Fruit fly (Drosophila melanogaster): ENCODE results near the gene Cf2.
A peak's percentile ranks its signal among the peaks of the same experiment; 100 is the strongest.

The Cf2 gene

dm6 chr2L:4891914-4892469 is 9.1 kb upstream of the Cf2 start, which contains the start of gene CG3036:
TSS of gene CG3036 (plus strand) at chr2L:4892112.
- no peak for TF ChIP-seq noc (tag; optimal IDR thresholded peaks at IDR 0.05)

dm6 chr2L:4889451-4890045 is 6.6 kb upstream of the Cf2 start, which contains the start of gene CG15625:
TSS of gene CG15625 (plus strand) at chr2L:4889995.
- TF ChIP-seq noc (tag; optimal IDR thresholded peaks at IDR 0.05): no peak

dm6 chr2L:4888541-4888940 is 5.6 kb upstream of the Cf2 start:
- no peak for TF ChIP-seq noc (tag; optimal IDR thresholded peaks at IDR 0.05)

- peak; percentile 79 for TF ChIP-seq noc (tag; optimal IDR thresholded peaks at IDR 0.05)
Observed at dm6 chr2L:4887382-4888219, 4.7 kb upstream of the Cf2 start.

- TF ChIP-seq noc (tag; optimal IDR thresholded peaks at IDR 0.05): no peak
Observed at dm6 chr2L:4886645-4887044, 3.7 kb upstream of the Cf2 start.

dm6 chr2L:4886132-4886531 is 3.2 kb upstream of the Cf2 start:
- no peak for TF ChIP-seq noc (tag; optimal IDR thresholded peaks at IDR 0.05)

- TF ChIP-seq noc (tag; optimal IDR thresholded peaks at IDR 0.05): no peak
Observed at dm6 chr2L:4882131-4883022, 530 bp downstream of the Cf2 start.

- TF ChIP-seq noc (tag; optimal IDR thresholded peaks at IDR 0.05): no peak
Observed at dm6 chr2L:4868383-4868782, 14.5 kb downstream of the Cf2 start.

- no peak for TF ChIP-seq noc (tag; optimal IDR thresholded peaks at IDR 0.05)
Observed at dm6 chr2L:4865400-4865799, 17.5 kb downstream of the Cf2 start.

dm6 chr2L:4861503-4861902 is 21.4 kb downstream of the Cf2 start:
- TF ChIP-seq noc (tag; optimal IDR thresholded peaks at IDR 0.05): no peak

- TF ChIP-seq noc (tag; optimal IDR thresholded peaks at IDR 0.05): peak; percentile 17
Observed at dm6 chr2L:4856118-4856517, 26.8 kb downstream of the Cf2 start.

dm6 chr2L:4854822-4855221 is 28.1 kb downstream of the Cf2 start:
- TF ChIP-seq noc (tag; optimal IDR thresholded peaks at IDR 0.05): no peak

- no peak for TF ChIP-seq noc (tag; optimal IDR thresholded peaks at IDR 0.05)
Observed at dm6 chr2L:4852605-4853102, 30.3 kb downstream of the Cf2 start, which contains the start of gene smog. TSS of gene smog (plus strand) at chr2L:4852864.

- TF ChIP-seq noc (tag; optimal IDR thresholded peaks at IDR 0.05): peak; percentile 94
Observed at dm6 chr2L:4850356-4850755, 32.6 kb downstream of the Cf2 start, which contains the start of the genes mRpS2 and Mon1. TSS of gene mRpS2 (minus strand) at chr2L:4850419. TSS of gene Mon1 (plus strand) at chr2L:4850641.

dm6 chr2L:4847191-4847853 is 35.6 kb downstream of the Cf2 start, which contains the start of the genes mxt and CG11927:
TSS of gene mxt (minus strand) at chr2L:4847295.
TSS of gene CG11927 (plus strand) at chr2L:4847766.
- no peak for TF ChIP-seq noc (tag; optimal IDR thresholded peaks at IDR 0.05)
